Worm (Caenorhabditis elegans) whole organism, dauer: Measurements from ENCODE around the gene glr-8.

ENCODE experiments used
- unc-62 ChIP-seq: sonication (generic microtip); optimal IDR thresholded peaks from 2 replicates; lab custom pipeline; 2017; ENCODE audit warnings: missing biosample characterization, missing genetic modification reagents, missing genetic modification characterization

glr-8 gene

DNA sequence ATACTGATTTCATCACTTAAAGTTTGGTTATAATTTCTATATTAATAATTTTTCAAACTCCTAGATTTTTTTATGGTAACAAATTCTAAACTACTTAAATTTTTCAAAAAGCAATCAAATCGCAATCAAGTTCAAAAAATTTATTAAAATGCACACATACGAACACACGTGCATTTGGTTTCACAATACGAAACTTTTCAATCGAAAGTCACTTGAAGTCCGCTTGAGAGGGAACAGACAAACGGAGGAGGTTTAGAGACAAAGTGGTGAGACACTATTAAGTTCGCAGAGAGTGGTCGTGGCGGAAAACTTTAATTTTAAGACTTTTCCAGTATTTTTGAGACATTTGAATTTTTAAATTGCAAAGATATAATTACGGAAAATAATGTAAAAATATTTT, at the start of gene glr-8:
Gene glr-8, plus strand, starts transcription at position 319 of the 400 bp plus-strand sequence.
- no peak for TF ChIP-seq unc-62

DNA sequence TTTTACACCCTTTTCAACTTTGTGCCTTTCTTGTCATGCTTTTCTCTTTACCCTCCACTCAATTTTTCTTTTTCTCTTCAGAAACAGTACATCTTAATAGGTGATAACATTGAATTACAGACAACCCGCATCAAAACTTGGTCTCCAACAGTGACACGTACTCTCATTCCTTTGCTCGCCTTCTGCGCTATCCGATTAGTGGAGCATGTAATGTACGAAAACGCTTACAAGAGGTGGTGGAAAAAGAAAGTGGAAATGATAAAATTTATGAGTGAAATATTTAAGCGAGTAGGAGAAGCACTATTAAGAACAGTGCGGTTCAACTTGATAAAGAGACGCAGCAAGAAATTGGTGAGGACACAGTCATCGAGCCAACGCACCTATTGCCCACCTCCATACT, 49.2 kb upstream of the glr-8 start, which contains the start of gene pept-1:
Gene pept-1, plus strand, starts transcription at position 306 of the 400 bp plus-strand sequence.
- no peak for TF ChIP-seq unc-62

DNA sequence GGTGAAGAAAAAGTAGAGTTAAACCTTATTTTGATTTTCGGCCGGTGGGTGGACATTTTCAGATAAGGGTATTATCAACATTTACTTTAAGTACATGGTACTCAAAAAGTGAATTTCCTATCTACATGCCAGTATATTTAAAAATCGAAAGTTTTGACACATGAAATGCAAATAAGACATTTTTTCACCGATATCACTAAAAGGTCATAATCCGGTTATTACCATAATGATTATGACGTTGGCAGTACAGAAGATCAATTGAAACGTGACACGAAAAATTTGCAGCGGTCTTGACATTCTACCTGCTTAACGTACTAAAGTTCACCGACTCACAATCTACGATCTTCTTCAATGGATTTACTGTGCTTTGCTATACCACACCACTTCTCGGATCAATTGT, 47.8 kb upstream of the glr-8 start:
- TF ChIP-seq unc-62: no peak

DNA sequence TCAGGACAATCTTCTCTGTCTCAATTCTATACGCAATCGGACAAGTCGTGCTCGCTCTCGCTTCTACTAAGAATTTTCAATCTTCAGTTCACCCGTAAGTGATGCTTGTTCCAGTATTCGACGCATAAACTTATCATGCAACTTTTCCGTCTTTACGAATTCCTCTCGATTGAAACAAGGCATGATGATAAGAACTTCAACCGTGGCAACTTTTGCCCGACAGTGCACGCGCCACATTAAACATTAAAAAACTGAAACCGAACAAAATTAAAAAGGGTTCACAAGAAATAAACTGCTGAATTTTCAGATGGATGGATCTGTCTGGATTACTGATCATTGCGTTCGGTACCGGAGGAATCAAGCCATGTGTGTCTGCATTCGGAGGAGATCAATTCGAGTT, 47.3 kb upstream of the glr-8 start:
- TF ChIP-seq unc-62: no peak

DNA sequence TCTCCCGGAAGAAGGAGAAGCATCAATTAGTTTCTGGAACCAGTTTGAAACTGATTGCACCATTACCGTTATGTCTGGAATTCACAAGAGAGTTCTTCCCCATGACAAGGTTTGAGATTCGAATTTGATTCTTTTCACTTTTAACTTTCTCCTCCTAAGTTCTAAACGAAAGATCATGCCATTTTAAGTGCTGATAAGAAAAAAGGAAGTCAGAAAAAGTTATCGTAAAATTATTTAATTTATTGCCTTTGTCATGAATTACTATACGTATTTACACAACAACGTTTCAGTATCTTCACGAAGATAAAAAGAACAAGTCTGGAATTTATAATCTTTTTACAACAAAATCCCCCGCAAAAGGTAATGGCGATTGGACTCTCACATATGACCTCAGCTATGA, 45.7 kb upstream of the glr-8 start:
- TF ChIP-seq unc-62: no peak

DNA sequence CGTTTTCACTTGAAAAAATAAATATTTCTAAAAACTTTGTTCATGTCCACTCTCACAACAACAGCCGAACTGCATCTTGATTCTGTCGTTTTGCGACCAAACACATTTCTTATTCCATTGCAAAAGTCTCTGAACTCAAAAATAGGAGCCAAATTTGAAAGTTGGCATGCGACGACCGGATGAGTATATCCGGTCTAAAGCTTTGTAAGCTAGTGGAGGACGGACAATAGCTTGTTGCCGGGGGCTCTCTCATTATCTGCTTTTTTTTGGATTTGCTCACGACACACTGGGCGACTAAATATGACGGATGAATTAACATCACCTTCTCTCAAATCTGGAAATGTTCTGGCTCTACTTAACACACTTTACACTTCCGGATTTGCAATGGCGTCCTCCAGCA, 44.1 kb upstream of the glr-8 start, which contains the start of gene K04E7.1:
Gene K04E7.1, plus strand, starts transcription at position 301 of the 400 bp plus-strand sequence.
- no peak for TF ChIP-seq unc-62

DNA sequence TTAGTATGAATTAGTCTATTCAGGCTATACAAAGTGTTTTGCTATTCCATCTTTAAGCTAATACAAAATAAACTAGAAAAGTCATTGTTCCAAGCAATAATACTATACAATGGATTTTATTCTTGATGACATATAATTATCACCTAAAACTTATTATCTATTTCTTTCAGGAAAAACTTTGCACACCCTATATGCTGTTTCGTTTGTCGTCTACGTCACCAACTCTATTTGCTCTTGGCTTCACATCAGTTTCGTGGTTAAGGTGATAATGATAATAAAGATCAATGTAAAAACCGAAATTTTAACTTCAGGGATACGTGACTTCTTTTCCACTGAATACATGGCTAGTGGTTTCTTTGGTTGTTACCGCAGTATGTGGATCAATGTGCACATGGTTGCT, 43.3 kb upstream of the glr-8 start:
- no peak for TF ChIP-seq unc-62

DNA sequence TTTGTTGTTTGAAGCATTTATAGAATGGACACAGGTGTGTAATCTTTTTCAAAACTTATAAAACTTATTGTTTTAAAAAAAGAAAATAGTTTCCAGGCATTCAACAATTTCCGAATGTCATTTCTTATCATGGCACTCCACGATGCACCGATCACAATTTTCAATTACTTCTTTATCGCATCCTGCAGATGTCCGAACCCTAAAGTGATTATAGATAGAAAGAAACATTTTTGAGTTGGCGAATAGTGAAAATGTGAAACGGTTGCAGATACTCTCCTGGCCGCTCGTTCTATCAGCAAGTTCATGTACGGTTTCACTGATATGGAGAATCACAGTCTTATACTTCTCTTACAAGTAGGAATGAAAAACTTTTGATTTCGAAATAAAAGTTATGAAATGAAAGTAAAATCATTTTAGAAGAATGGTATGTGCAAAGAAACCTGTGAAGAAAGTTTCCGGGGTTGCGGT, 42.8 kb upstream of the glr-8 start, which contains the start of gene C15B12.2:
Gene C15B12.2, plus strand, starts transcription at position 418 of the 468 bp plus-strand sequence.
- no peak for TF ChIP-seq unc-62

DNA sequence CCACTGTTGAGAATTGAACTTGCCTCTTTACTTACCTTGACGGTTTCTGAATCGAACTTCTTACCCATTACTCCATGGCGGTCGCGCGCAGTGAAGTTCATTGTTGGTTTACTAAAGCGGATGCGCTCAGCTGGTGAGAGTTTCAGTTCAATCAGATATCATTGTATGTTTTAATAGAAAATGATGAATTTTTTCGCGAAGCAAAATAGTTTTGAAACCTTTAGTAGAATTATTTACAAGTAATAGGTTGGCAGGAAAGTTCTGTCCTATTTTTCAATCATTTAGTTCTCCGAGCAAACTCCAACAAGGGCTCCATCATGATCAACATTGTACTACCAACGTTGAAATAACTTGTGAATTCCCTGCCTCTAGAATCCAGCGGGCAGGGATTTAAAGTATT, 38.3 kb upstream of the glr-8 start, which contains the start of gene C15B12.3:
Gene C15B12.3, minus strand, starts transcription at position 101 of the 400 bp plus-strand sequence.
- no peak for TF ChIP-seq unc-62

DNA sequence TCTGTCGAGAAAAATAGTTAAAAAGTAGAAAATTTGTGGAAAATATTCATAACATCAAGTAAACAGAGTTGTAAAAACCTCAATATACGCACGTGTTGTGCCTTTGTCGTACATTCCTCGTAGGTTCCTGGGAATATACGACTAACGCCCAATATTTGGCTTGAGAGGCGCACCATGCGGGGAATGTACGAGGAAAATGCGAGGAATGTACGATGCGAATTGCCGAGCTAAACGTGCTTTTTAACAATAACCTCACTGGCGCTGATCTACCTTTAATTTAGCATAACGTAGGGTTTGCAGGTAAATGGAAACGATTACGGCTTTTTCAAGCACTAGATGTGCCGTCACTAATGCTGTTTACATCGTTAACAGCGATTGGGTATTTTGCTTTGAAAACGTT, 37.3 kb upstream of the glr-8 start, which contains the start of gene C15B12.9:
Gene C15B12.9, plus strand, starts transcription at position 301 of the 400 bp plus-strand sequence.
- no peak for TF ChIP-seq unc-62

DNA sequence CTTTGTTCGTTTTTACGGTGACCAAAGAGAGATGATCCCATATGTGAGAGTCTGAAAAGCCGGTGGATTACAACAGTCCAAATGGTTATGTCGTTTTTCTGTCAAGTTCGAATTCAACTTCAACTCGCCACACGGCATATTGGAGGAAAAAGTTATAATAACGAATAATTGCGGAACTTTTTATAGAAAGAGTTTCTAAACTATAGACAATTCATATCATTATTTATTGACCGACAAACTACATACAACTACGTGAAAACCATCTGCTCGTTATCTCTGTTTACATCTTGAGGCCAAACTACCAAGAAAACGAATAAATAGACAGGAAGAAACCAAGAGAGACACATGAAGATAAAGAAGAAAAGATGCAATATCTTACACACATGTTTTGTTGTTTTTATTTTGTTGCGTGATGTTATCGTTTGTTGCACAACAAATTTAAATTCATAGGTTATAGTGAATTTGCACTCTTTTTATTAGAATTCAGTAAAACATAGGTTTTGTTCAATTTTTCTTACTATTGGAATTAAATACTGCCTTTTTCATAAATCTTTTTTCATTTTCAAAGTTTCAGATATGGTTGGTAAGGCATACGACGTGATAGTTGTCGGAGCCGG, 32.0 kb upstream of the glr-8 start, which contains the start of the genes C15B12.4 and C15B12.8:
Gene C15B12.4, minus strand, starts transcription at position 51 of the 617 bp plus-strand sequence.
Gene C15B12.8, plus strand, starts transcription at position 567 of the 617 bp plus-strand sequence.
- TF ChIP-seq unc-62: no peak

DNA sequence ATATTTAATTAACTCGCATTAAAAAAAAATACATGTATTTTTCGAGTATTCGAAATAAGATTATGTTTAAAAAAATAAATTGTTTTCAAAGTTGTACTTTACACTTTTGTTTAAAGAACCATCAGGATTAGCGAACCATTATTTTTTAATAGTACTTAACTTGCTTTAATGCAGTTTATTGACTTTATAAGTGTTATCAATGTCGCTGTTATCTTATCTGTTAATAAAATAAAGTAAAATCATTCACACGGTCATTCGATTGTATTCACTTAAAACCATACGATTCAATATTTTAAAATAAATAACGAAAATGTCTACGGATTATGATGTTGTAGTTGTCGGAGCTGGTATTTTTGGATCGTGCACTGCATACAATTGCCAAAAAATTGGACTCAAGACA, 29.2 kb upstream of the glr-8 start, which contains the start of gene C15B12.1:
Gene C15B12.1, plus strand, starts transcription at position 271 of the 400 bp plus-strand sequence.
- TF ChIP-seq unc-62: no peak

DNA sequence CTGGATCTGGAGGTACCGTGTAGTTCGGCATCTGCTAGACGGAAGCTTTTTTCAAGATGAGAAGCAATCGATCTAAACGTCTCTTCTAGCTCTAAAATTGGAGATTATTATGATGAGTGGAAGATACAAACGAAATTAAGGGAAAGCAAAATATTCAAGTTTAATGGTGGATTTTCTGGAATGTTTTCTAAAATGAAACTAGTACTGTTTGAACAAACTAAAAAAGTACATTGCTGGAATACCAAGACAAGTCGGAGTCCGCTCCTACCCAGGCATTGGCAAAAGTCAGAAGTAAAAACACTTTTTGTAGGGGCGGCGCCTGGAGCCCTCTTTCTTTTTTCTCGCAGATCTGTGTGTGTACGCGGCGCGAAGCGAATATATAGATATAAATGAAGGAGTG, 21.0 kb upstream of the glr-8 start, which contains the start of gene gar-1:
Gene gar-1, minus strand, starts transcription at position 101 of the 400 bp plus-strand sequence.
- no peak for TF ChIP-seq unc-62

DNA sequence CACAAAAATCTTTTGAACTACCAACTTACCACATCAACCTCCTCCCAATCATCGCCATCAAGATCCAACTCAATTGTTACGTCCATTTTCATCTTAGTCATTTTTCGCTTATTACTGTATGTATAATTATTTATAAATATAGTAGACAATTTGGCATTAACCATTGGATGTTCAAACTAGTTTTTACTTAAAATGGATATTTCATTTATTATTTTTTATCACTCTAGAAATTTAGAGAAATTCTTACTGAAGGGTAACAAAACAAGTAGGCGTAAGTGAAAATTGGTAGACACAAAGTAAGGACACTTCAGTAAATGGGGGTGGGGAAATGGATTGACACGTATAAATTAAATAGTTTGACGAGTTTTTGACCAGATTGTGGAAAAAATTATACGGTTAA, 6.0 kb upstream of the glr-8 start, which contains the start of gene actl-1:
Gene actl-1, minus strand, starts transcription at position 101 of the 400 bp plus-strand sequence.
- TF ChIP-seq unc-62: no peak

DNA sequence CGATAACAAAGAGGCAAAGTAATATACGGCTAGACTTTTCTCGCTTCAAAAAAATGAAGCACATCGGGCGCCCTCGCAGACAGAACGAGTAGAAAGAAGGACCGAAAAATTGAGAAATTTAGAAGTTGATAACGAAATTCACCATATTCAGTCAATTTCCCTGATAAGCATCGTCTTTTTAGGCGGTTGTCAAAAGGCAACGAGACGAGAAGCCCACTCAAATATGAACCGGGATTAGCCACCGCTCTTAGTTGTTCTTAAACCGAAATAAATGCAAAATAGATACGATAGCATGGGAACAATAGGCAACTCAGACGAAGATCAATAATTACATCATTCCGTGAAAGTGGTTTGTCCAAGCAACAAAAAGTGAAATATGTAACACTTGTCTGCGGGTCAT, 2.6 kb upstream of the glr-8 start:
- no peak for TF ChIP-seq unc-62

DNA sequence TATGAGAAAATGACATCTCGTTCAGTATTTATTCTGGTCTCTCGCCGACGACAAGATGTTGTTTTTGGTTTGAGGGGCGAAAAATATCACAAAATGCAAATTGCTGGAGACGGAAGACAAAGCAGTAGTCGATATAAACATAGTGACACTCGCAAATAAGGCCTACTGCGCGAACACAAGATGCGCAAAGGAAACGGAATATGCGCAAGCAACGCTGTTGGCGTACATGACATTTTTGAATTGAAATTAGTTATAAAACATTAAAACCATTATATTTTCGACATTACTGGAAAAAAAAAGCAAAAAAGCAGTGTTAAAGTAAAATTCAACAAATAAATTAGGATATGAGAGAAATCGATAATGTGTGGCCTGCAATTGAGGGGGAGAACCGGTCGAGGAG, 772 bp upstream of the glr-8 start, which contains the start of gene cdf-1:
Gene cdf-1, minus strand, starts transcription at position 136 of the 400 bp plus-strand sequence.
- no peak for TF ChIP-seq unc-62

DNA sequence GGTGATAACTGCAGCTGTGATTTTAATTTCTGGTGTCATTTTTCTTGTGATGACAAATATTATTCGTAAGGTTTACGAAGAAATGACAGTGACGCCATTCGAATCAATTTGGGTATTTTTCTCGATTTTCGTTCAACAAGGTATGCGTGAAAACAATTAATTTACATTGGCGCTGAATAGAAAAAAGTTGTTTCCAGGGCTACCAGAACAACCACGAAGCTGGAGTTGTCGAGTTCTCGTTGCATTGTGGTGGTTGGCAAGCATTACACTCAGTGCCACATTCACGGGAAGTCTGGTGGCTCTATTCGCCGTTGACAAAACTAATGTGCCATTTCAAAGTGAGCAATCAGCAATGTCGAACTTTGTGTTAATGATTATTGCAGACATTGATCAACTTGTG, 2.0 kb downstream of the glr-8 start:
- no peak for TF ChIP-seq unc-62

DNA sequence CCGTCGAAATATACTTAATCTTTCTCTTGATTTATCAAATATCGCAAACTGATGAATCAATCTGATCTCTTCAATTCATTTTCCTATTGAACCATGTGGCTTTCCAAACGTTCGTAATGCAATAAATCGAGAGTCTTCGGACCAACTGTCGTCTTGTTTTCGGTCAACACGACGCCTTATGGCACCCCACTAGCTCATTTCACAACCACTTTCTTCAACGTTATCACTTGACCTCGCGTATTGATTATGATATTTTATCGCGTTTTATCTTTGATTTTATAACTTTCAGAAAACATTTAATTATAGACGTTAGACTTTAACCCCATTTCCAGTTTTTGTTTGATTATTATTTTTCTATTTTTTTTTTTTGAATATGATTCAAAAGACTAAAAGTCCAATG, 4.0 kb downstream of the glr-8 start:
- no peak for TF ChIP-seq unc-62
